Fruit fly (Drosophila melanogaster) whole organism, embryonic: ENCODE results near the gene Ubc6.

Experiments
- ATbp ChIP-seq: fragments of 200-800 bp; sonication (Bioruptor generic); optimal IDR thresholded peaks from 2 replicates; lab custom pipeline; 2017; ENCODE audit warnings: missing biosample characterization, mild to moderate bottlenecking, missing genetic modification characterization, missing genetic modification reagents
- BtbVII ChIP-seq: fragments of 200-800 bp; sonication (Bioruptor generic); optimal IDR thresholded peaks from 3 replicates; lab custom pipeline; 2017; ENCODE audit warnings: missing biosample characterization, mild to moderate bottlenecking, missing genetic modification characterization
- CG10979 ChIP-seq: fragments of 200-800 bp; sonication (Bioruptor generic); optimal IDR thresholded peaks from 2 replicates; lab custom pipeline; 2018; ENCODE audit warnings: missing biosample characterization, mild to moderate bottlenecking, missing genetic modification characterization, moderate library complexity
- CG12155 ChIP-seq: fragments of 200-800 bp; sonication (Bioruptor generic); optimal IDR thresholded peaks from 3 replicates; lab custom pipeline; 2016; ENCODE audit warnings: missing biosample characterization, missing genetic modification characterization
- CG14710 ChIP-seq: fragments of 200-800 bp; sonication (Bioruptor generic); optimal IDR thresholded peaks from 3 replicates; lab custom pipeline; 2019; ENCODE audit warnings: missing biosample characterization, mild to moderate bottlenecking, missing genetic modification characterization, moderate library complexity
- CG17361 ChIP-seq: fragments of 200-800 bp; sonication (Bioruptor generic); IDR thresholded peaks from 3 replicates; pipeline ENCODE4 v1.3.6; 2022; ENCODE audit warnings: missing biosample characterization, missing genetic modification characterization
- CG18476 ChIP-seq: fragments of 200-800 bp; sonication (Bioruptor generic); optimal IDR thresholded peaks from 2 replicates; lab custom pipeline; 2016; ENCODE audit warnings: missing biosample characterization, mild to moderate bottlenecking, missing genetic modification characterization
- CG2712 ChIP-seq: fragments of 200-800 bp; optimal IDR thresholded peaks from 3 replicates; lab custom pipeline; 2019; ENCODE audit warnings: missing biosample characterization, mild to moderate bottlenecking, missing genetic modification characterization, moderate library complexity
- CG2889 ChIP-seq: fragments of 200-800 bp; sonication (Bioruptor generic); IDR thresholded peaks from 3 replicates; pipeline ENCODE4 v1.3.6; 2022; ENCODE audit warnings: missing biosample characterization, missing genetic modification characterization
- CG3163 ChIP-seq: fragments of 200-800 bp; sonication (Bioruptor generic); optimal IDR thresholded peaks from 3 replicates; lab custom pipeline; 2016; ENCODE audit warnings: missing biosample characterization, missing genetic modification characterization
- CG33213 ChIP-seq: fragments of 200-800 bp; sonication (Bioruptor generic); optimal IDR thresholded peaks from 3 replicates; lab custom pipeline; 2016; ENCODE audit warnings: missing biosample characterization, missing genetic modification characterization
- CG4404 ChIP-seq: fragments of 200-800 bp; sonication (Bioruptor generic); IDR thresholded peaks from 2 replicates; pipeline ENCODE4 v1.3.6; 2022; ENCODE audit warnings: missing biosample characterization, missing genetic modification characterization
- CG4617 ChIP-seq: fragments of 200-800 bp; sonication (Bioruptor generic); optimal IDR thresholded peaks from 3 replicates; lab custom pipeline; 2016; ENCODE audit warnings: missing biosample characterization, missing genetic modification characterization, borderline replicate concordance
- CG4730 ChIP-seq: fragments of 200-800 bp; sonication (Bioruptor generic); IDR thresholded peaks from 2 replicates; pipeline ENCODE4 v1.3.6; 2022; ENCODE audit warnings: missing biosample characterization, missing genetic modification characterization
- CG5245 ChIP-seq: fragments of 200-800 bp; sonication (Bioruptor generic); optimal IDR thresholded peaks from 3 replicates; lab custom pipeline; 2016; ENCODE audit warnings: missing biosample characterization, missing genetic modification characterization
- CG7786 ChIP-seq: fragments of 200-800 bp; sonication (Bioruptor generic); optimal IDR thresholded peaks from 2 replicates; lab custom pipeline; 2016; ENCODE audit warnings: missing biosample characterization, missing genetic modification characterization
- CG9876 ChIP-seq: fragments of 200-800 bp; sonication (Bioruptor generic); optimal IDR thresholded peaks from 2 replicates; lab custom pipeline; 2016; ENCODE audit warnings: missing biosample characterization, missing genetic modification characterization
- ERR ChIP-seq: fragments of 200-800 bp; sonication (Bioruptor generic); optimal IDR thresholded peaks from 2 replicates; lab custom pipeline; 2016; ENCODE audit warnings: missing biosample characterization, missing genetic modification characterization
- Fer1 ChIP-seq: fragments of 200-800 bp; sonication (Bioruptor generic); optimal IDR thresholded peaks from 2 replicates; lab custom pipeline; 2017; ENCODE audit warnings: missing biosample characterization, mild to moderate bottlenecking, missing genetic modification characterization
- GATAe ChIP-seq: fragments of 200-800 bp; sonication (Bioruptor generic); conservative IDR thresholded peaks from 2 replicates; pipeline ENCODE4 v1.3.6; 2022; ENCODE audit warnings: missing biosample characterization, missing genetic modification characterization
- Gsc ChIP-seq: fragments of 200-800 bp; sonication (Bioruptor generic); IDR thresholded peaks from 2 replicates; pipeline ENCODE4 v1.3.6; 2022; ENCODE audit warnings: missing biosample characterization, missing genetic modification characterization
- Hmr ChIP-seq: fragments of 200-800 bp; sonication (Bioruptor generic); optimal IDR thresholded peaks from 3 replicates; lab custom pipeline; 2017; ENCODE audit warnings: mild to moderate bottlenecking, missing biosample characterization, missing genetic modification reagents, missing genetic modification characterization
- Hr78 ChIP-seq, 2 experiments: fragments of 200-800 bp in 1 of 2; fragments of >200 bp in 1 of 2; sonication (Bioruptor generic) in 1 of 2; optimal IDR thresholded peaks; 2 replicates each; lab custom pipeline; 2017 to 2019; ENCODE audit warnings: missing biosample characterization in 2 of 2, missing genetic modification characterization in 2 of 2, mild to moderate bottlenecking in 1 of 2, moderate library complexity in 1 of 2
- Mes4 ChIP-seq: fragments of 200-800 bp; sonication (Bioruptor generic); optimal IDR thresholded peaks from 2 replicates; lab custom pipeline; 2016; ENCODE audit warnings: missing biosample characterization, missing genetic modification characterization
- NFAT ChIP-seq: fragments of 200-800 bp; sonication (Bioruptor generic); IDR thresholded peaks from 2 replicates; pipeline ENCODE4 v1.3.6; 2022; ENCODE audit warnings: missing biosample characterization, missing genetic modification characterization
- ase ChIP-seq: fragments of 200-800 bp; sonication (Bioruptor generic); IDR thresholded peaks from 3 replicates; pipeline ENCODE4 v1.3.6; 2022; ENCODE audit warnings: missing biosample characterization, missing genetic modification characterization
- bab2 ChIP-seq: fragments of 200-800 bp; sonication (Bioruptor generic); optimal IDR thresholded peaks from 2 replicates; lab custom pipeline; 2016; ENCODE audit warnings: missing biosample characterization, missing genetic modification characterization
- br ChIP-seq: fragments of >200 bp; optimal IDR thresholded peaks from 2 replicates; lab custom pipeline; 2017
- chn ChIP-seq: fragments of 200-800 bp; sonication (Bioruptor generic); optimal IDR thresholded peaks from 2 replicates; lab custom pipeline; 2016; ENCODE audit warnings: missing biosample characterization, missing genetic modification characterization
- dm ChIP-seq: fragments of 200-800 bp; sonication (Bioruptor generic); optimal IDR thresholded peaks from 3 replicates; lab custom pipeline; 2016; ENCODE audit warnings: missing biosample characterization, missing genetic modification characterization
- ems ChIP-seq: fragments of 200-800 bp; sonication (Bioruptor generic); optimal IDR thresholded peaks from 3 replicates; lab custom pipeline; 2016; ENCODE audit warnings: missing biosample characterization, missing genetic modification characterization
- eve ChIP-seq, 2 experiments: fragments of >200 bp; optimal IDR thresholded peaks; 2 replicates each; lab custom pipeline; 2017; ENCODE audit warnings: missing biosample characterization in 2 of 2, missing genetic modification characterization in 2 of 2
- gt ChIP-seq: fragments of 200-800 bp; sonication (Bioruptor generic); IDR thresholded peaks from 2 replicates; pipeline ENCODE4 v1.3.6; 2022; ENCODE audit warnings: missing biosample characterization, missing genetic modification characterization
- lmd ChIP-seq: fragments of 200-800 bp; sonication (Bioruptor generic); IDR thresholded peaks from 2 replicates; pipeline ENCODE4 v1.3.6; 2022; ENCODE audit warnings: missing biosample characterization, missing genetic modification characterization
- odd ChIP-seq: fragments of 200-800 bp; sonication (Bioruptor generic); optimal IDR thresholded peaks from 2 replicates; lab custom pipeline; 2017; ENCODE audit warnings: missing biosample characterization, mild to moderate bottlenecking, missing genetic modification characterization
- org-1 ChIP-seq: fragments of 200-800 bp; sonication (Bioruptor generic); optimal IDR thresholded peaks from 2 replicates; lab custom pipeline; 2017; ENCODE audit warnings: missing biosample characterization, missing genetic modification characterization
- otp ChIP-seq: fragments of 200-800 bp; sonication (Bioruptor generic); IDR thresholded peaks from 3 replicates; pipeline ENCODE4, ENCODE4 v1.3.6; 2022; ENCODE audit warnings: missing biosample characterization, missing genetic modification characterization
- pan ChIP-seq, 4 experiments: fragments of >200 bp in 3 of 4; fragments of 200-800 bp in 1 of 4; sonication (Bioruptor generic) in 1 of 4; optimal IDR thresholded peaks in 3 of 4; IDR thresholded peaks in 1 of 4; 2 replicates each; pipeline versions ENCODE4 v1.3.6 to Lab custom; 2017 to 2022; ENCODE audit warnings: missing biosample characterization in 2 of 4, missing genetic modification characterization in 2 of 4, mixed read lengths in 1 of 4
- phol ChIP-seq: fragments of 200-800 bp; sonication (Bioruptor generic); optimal IDR thresholded peaks from 3 replicates; lab custom pipeline; 2018; ENCODE audit warnings: missing biosample characterization, mild to moderate bottlenecking, missing genetic modification characterization, moderate library complexity
- pnt ChIP-seq: fragments of 200-800 bp; sonication (Bioruptor generic); optimal IDR thresholded peaks from 3 replicates; lab custom pipeline; 2016; ENCODE audit warnings: missing biosample characterization, missing genetic modification characterization
- pros ChIP-seq: fragments of 200-800 bp; sonication (Bioruptor generic); optimal IDR thresholded peaks from 3 replicates; lab custom pipeline; 2019; ENCODE audit warnings: missing biosample characterization, mild to moderate bottlenecking, missing genetic modification characterization, moderate library complexity
- run ChIP-seq: fragments of 200-800 bp; sonication (Bioruptor generic); optimal IDR thresholded peaks from 3 replicates; lab custom pipeline; 2018; ENCODE audit warnings: missing biosample characterization, mild to moderate bottlenecking, missing genetic modification characterization
- salm ChIP-seq: fragments of 200-800 bp; sonication (Bioruptor generic); optimal IDR thresholded peaks from 2 replicates; lab custom pipeline; 2018; ENCODE audit warnings: missing biosample characterization, mild to moderate bottlenecking, missing genetic modification characterization
- scrt ChIP-seq: fragments of 200-800 bp; sonication (Bioruptor generic); optimal IDR thresholded peaks from 2 replicates; lab custom pipeline; 2018; ENCODE audit warnings: missing biosample characterization, mild to moderate bottlenecking, missing genetic modification characterization, moderate library complexity
- slbo ChIP-seq: fragments of 200-800 bp; sonication (Bioruptor generic); IDR thresholded peaks from 2 replicates; pipeline ENCODE4 v1.3.6; 2022; ENCODE audit warnings: missing biosample characterization, missing genetic modification characterization
- slp2 ChIP-seq: fragments of 200-800 bp; sonication (Bioruptor generic); optimal IDR thresholded peaks from 2 replicates; lab custom pipeline; 2016; ENCODE audit warnings: missing biosample characterization, missing genetic modification characterization
- tup ChIP-seq: fragments of 200-800 bp; sonication (Bioruptor generic); optimal IDR thresholded peaks from 2 replicates; lab custom pipeline; 2016; ENCODE audit warnings: missing biosample characterization, mild to moderate bottlenecking, missing genetic modification characterization, moderate library complexity
- vvl ChIP-seq: fragments of 200-800 bp; sonication (Bioruptor generic); IDR thresholded peaks from 2 replicates; pipeline ENCODE4 v1.3.6; 2022; ENCODE audit warnings: missing biosample characterization, missing genetic modification characterization
- wdn ChIP-seq: fragments of 200-800 bp; sonication (Bioruptor generic); IDR thresholded peaks from 2 replicates; pipeline ENCODE4 v1.3.6; 2022; ENCODE audit warnings: missing biosample characterization, missing genetic modification characterization
- zen ChIP-seq: fragments of 200-800 bp; sonication (Bioruptor generic); optimal IDR thresholded peaks from 3 replicates; lab custom pipeline; 2018; ENCODE audit warnings: missing biosample characterization, mild to moderate bottlenecking, missing genetic modification characterization, moderate library complexity
- zfh2 ChIP-seq: fragments of 200-800 bp; sonication (Bioruptor generic); optimal IDR thresholded peaks from 2 replicates; lab custom pipeline; 2016; ENCODE audit warnings: missing biosample characterization, missing genetic modification characterization

Ubc6 gene

dm6 chr3R:4912130-4912549 lies 40.3 kb downstream of the Ubc6 start (continued):
- no peak for TF ChIP-seq pros (GFP tag; lab: Kevin White, UChicago)
- peak; percentile 79 for TF ChIP-seq ERR (GFP tag; lab: Kevin White, UChicago)
- peak; percentile 81 for TF ChIP-seq vvl (GFP tag; lab: Robert Waterston, UW)
- peak; percentile 12 for TF ChIP-seq CG14710
- peak; percentile 71 for TF ChIP-seq bab2 (GFP tag; lab: Kevin White, UChicago)
- TF ChIP-seq slbo (GFP tag; lab: Robert Waterston, UW), result peak; percentile 84
- TF ChIP-seq CG12155, result peak; percentile 59
- TF ChIP-seq phol, result peak; percentile 48
- peak; percentile 61 for TF ChIP-seq zfh2 (GFP tag; lab: Kevin White, UChicago)
- TF ChIP-seq Gsc (GFP tag; lab: Robert Waterston, UW), result peak; percentile 31; the same call in 1 of the 2 replicates
- TF ChIP-seq eve (GFP tag; optimal IDR thresholded peaks at IDR 0.05; lab: Kevin White, UChicago), result no peak
- peak; percentile 34 for TF ChIP-seq ems (GFP tag; lab: Kevin White, UChicago)
- TF ChIP-seq lmd, result peak; percentile 69; the same call in 1 of the 2 replicates
- peak; percentile 52 for TF ChIP-seq CG4404
- TF ChIP-seq GATAe (GFP tag; lab: Robert Waterston, UW), result peak; percentile 98
- peak; percentile 50 for TF ChIP-seq wdn (GFP tag; lab: Robert Waterston, UW)
- TF ChIP-seq slp2, result peak; percentile 27
- TF ChIP-seq gt (GFP tag; lab: Robert Waterston, UW), result no peak
- TF ChIP-seq scrt (GFP tag; lab: Kevin White, UChicago), result peak; percentile 28
- TF ChIP-seq CG4617 (GFP tag; lab: Kevin White, UChicago), result no peak
- TF ChIP-seq BtbVII, result peak; percentile 58
- TF ChIP-seq CG10979 (tag; lab: Kevin White, UChicago), result peak; percentile 47
- peak; percentile 40 for TF ChIP-seq CG5245 (GFP tag; lab: Kevin White, UChicago)
- TF ChIP-seq pnt (GFP tag; lab: Kevin White, UChicago), result peak; percentile 40
- TF ChIP-seq CG33213, result peak; percentile 45
- TF ChIP-seq chn (GFP tag; lab: Kevin White, UChicago), result peak; percentile 6
- no peak for TF ChIP-seq salm (tag; lab: Kevin White, UChicago)
- TF ChIP-seq tup, result peak; percentile 46
- TF ChIP-seq Hr78 (GFP tag; optimal IDR thresholded peaks at IDR 0.05; lab: Kevin White, UChicago), result peak in 1 of 2 experiments; percentile 80
- TF ChIP-seq CG3163 (GFP tag; lab: Kevin White, UChicago), result peak; percentile 51
- TF ChIP-seq Hmr (GFP tag; lab: Kevin White, UChicago), result peak; percentile 78
- TF ChIP-seq ATbp (GFP tag; lab: Kevin White, UChicago), result peak; percentile 62
- TF ChIP-seq org-1 (GFP tag; lab: Kevin White, UChicago), result peak; percentile 20
- peak; percentile 40; the same call in 1 of the 3 replicates for TF ChIP-seq otp (GFP tag; lab: Robert Waterston, UW)
- TF ChIP-seq pan (optimal IDR thresholded peaks at IDR 0.05; lab: Kevin White, UChicago), result no peak
- TF ChIP-seq pan (GFP tag; optimal IDR thresholded peaks at IDR 0.05 in 1 of 2, IDR thresholded peaks at IDR 0.05 in 1 of 2), result peak in 1 of 2 experiments; percentile 67
- TF ChIP-seq CG9876 (GFP tag; lab: Kevin White, UChicago), result no peak
- TF ChIP-seq CG18476 (GFP tag; lab: Kevin White, UChicago), result peak; percentile 15
- peak; percentile 14 for TF ChIP-seq dm (GFP tag; lab: Kevin White, UChicago)
- TF ChIP-seq CG4730, result peak; percentile 55
- peak; percentile 13 for TF ChIP-seq Mes4 (GFP tag; lab: Kevin White, UChicago)
- TF ChIP-seq br (lab: Kevin White, UChicago), result no peak
- peak; percentile 82 for TF ChIP-seq NFAT (GFP tag; lab: Robert Waterston, UW)
- TF ChIP-seq odd (GFP tag; lab: Kevin White, UChicago), result peak; percentile 50
- TF ChIP-seq ase, result peak; percentile 68; the same call in 1 of the 3 replicates
- peak; percentile 57; the same call in 2 of the 3 replicates for TF ChIP-seq CG17361 (GFP tag; lab: Robert Waterston, UW)
- TF ChIP-seq Fer1 (GFP tag; lab: Kevin White, UChicago), result peak; percentile 80
- peak; percentile 9 for TF ChIP-seq run
- TF ChIP-seq CG7786 (GFP tag; lab: Kevin White, UChicago), result peak; percentile 64
- TF ChIP-seq CG2712 (tag; lab: Kevin White, UChicago), result peak; percentile 66
- TF ChIP-seq zen, result peak; percentile 29
- TF ChIP-seq CG2889, result peak; percentile 68; the same call in 1 of the 3 replicates
